Worm (Caenorhabditis elegans) whole organism, young adult: ENCODE data around the gene pyk-2.

Experiments used
- B0035.1 ChIP-seq: sonication (generic microtip); optimal IDR thresholded peaks from 2 replicates; lab custom pipeline; 2016; ENCODE audit warnings: missing genetic modification characterization, mild to moderate bottlenecking, missing compliant biosample characterization, missing genotype, missing genetic modification reagents
- C06A6.2 ChIP-seq: fragments of 200-800 bp; sonication (Bioruptor generic); conservative IDR thresholded peaks from 2 replicates; pipeline ENCODE4 v1.3.6; 2022; ENCODE audit warnings: missing genetic modification characterization, missing compliant biosample characterization
- F22D6.2 ChIP-seq: sonication (generic microtip); optimal IDR thresholded peaks from 2 replicates; lab custom pipeline; 2016; ENCODE audit warnings: mild to moderate bottlenecking, missing genetic modification characterization, missing compliant biosample characterization
- F23B12.7 ChIP-seq: sonication (generic microtip); optimal IDR thresholded peaks from 2 replicates; lab custom pipeline; 2017; ENCODE audit warnings: missing genetic modification characterization, mild to moderate bottlenecking, missing compliant biosample characterization, antibody characterized with exemption, moderate library complexity; ENCODE audit not compliant: insufficient read depth
- F33H1.4 ChIP-seq: fragments of 200-800 bp; sonication (Bioruptor generic); IDR thresholded peaks from 2 replicates; pipeline ENCODE4 v1.3.6; 2022; ENCODE audit warnings: missing genetic modification reagents, missing genetic modification characterization, missing compliant biosample characterization
- F37B4.10 ChIP-seq: fragments of 200-800 bp; sonication (Bioruptor generic); IDR thresholded peaks from 2 replicates; pipeline ENCODE4 v1.3.6; 2022; ENCODE audit warnings: missing genetic modification characterization, missing compliant biosample characterization
- F52B5.7 ChIP-seq: sonication (generic microtip); optimal IDR thresholded peaks from 2 replicates; lab custom pipeline; 2016; ENCODE audit warnings: mild to moderate bottlenecking, missing genetic modification characterization, missing compliant biosample characterization
- F57C9.4 ChIP-seq: sonication (generic microtip); optimal IDR thresholded peaks from 2 replicates; lab custom pipeline; 2017; ENCODE audit warnings: mild to moderate bottlenecking, missing genetic modification characterization, missing compliant biosample characterization
- T07F8.4 ChIP-seq: sonication (generic microtip); optimal IDR thresholded peaks from 2 replicates; lab custom pipeline; 2016; ENCODE audit warnings: mild to moderate bottlenecking, missing genetic modification characterization, moderate library complexity, missing compliant biosample characterization
- Y56A3A.18 ChIP-seq: fragments of 200-800 bp; sonication (Bioruptor generic); IDR thresholded peaks from 2 replicates; pipeline ENCODE4 v1.3.6; 2022; ENCODE audit warnings: missing genetic modification reagents, missing genetic modification characterization, missing compliant biosample characterization
- Y67H2A.10 ChIP-seq: fragments of 200-800 bp; sonication (Bioruptor generic); conservative IDR thresholded peaks from 2 replicates; pipeline ENCODE4 v1.3.6; 2022; ENCODE audit warnings: missing genetic modification reagents, missing genetic modification characterization, missing compliant biosample characterization
- ama-1 ChIP-seq, 3 experiments: fragments of 150-350 bp in 1 of 3; sonication (generic microtip) in 2 of 3; optimal IDR thresholded peaks; 2 replicates each; lab custom pipeline; 2014 to 2018; ENCODE audit warnings: missing biosample characterization in 2 of 3, missing genetic modification characterization in 2 of 3, missing genetic modification reagents in 2 of 3
- atf-7 ChIP-seq: sonication (generic microtip); optimal IDR thresholded peaks from 2 replicates; lab custom pipeline; 2017; ENCODE audit warnings: mild to moderate bottlenecking, missing genetic modification characterization, missing compliant biosample characterization
- athp-1 ChIP-seq: sonication (generic microtip); optimal IDR thresholded peaks from 2 replicates; lab custom pipeline; 2017; ENCODE audit warnings: mild to moderate bottlenecking, missing genetic modification characterization, missing compliant biosample characterization
- attf-3 ChIP-seq: fragments of 200-800 bp; sonication (Bioruptor generic); conservative IDR thresholded peaks from 2 replicates; pipeline ENCODE4 v1.3.6; 2022; ENCODE audit warnings: missing genetic modification reagents, missing genetic modification characterization, missing compliant biosample characterization
- bed-1 ChIP-seq: fragments of 200-800 bp; sonication (Bioruptor generic); IDR thresholded peaks from 2 replicates; pipeline ENCODE4 v1.3.6; 2022; ENCODE audit warnings: missing genetic modification reagents, missing genetic modification characterization, missing compliant biosample characterization
- ccch-3 ChIP-seq: fragments of 200-800 bp; sonication (Bioruptor generic); optimal IDR thresholded peaks from 2 replicates; lab custom pipeline; 2018; ENCODE audit warnings: mild to moderate bottlenecking, missing genetic modification characterization, missing compliant biosample characterization
- cebp-2 ChIP-seq: fragments of 200-800 bp; sonication (Bioruptor generic); IDR thresholded peaks from 2 replicates; pipeline ENCODE4 v1.3.6; 2022; ENCODE audit warnings: missing genetic modification characterization, missing compliant biosample characterization
- ceh-27 ChIP-seq: fragments of 200-800 bp; sonication (Bioruptor generic); optimal IDR thresholded peaks from 2 replicates; lab custom pipeline; 2018; ENCODE audit warnings: mild to moderate bottlenecking, missing genetic modification characterization, moderate library complexity, missing compliant biosample characterization
- ceh-58 ChIP-seq: fragments of 200-800 bp; sonication (Bioruptor generic); IDR thresholded peaks from 2 replicates; pipeline ENCODE4 v1.3.6; 2022; ENCODE audit warnings: missing genetic modification characterization, missing compliant biosample characterization
- ceh-79 ChIP-seq: sonication (generic microtip); optimal IDR thresholded peaks from 2 replicates; lab custom pipeline; 2017; ENCODE audit warnings: mild to moderate bottlenecking, missing genetic modification characterization, missing compliant biosample characterization
- ceh-91 ChIP-seq: fragments of 200-800 bp; sonication (Bioruptor generic); IDR thresholded peaks from 2 replicates; pipeline ENCODE4 v1.3.6; 2022; ENCODE audit warnings: missing genetic modification reagents, missing genetic modification characterization, missing compliant biosample characterization
- dox-1 ChIP-seq: fragments of 200-800 bp; sonication (Bioruptor generic); IDR thresholded peaks from 2 replicates; pipeline ENCODE4 v1.3.6; 2022; ENCODE audit warnings: missing genetic modification reagents, missing genetic modification characterization, missing compliant biosample characterization
- dpff-1 ChIP-seq: sonication (generic microtip); optimal IDR thresholded peaks from 2 replicates; lab custom pipeline; 2017; ENCODE audit warnings: mild to moderate bottlenecking, missing genetic modification characterization, missing compliant biosample characterization
- egl-18 ChIP-seq: fragments of 200-800 bp; sonication (Bioruptor generic); IDR thresholded peaks from 2 replicates; pipeline ENCODE4 v1.3.6; 2022; ENCODE audit warnings: missing genetic modification reagents, missing genetic modification characterization, missing compliant biosample characterization
- egl-44 ChIP-seq: fragments of 200-800 bp; sonication (Bioruptor generic); IDR thresholded peaks from 2 replicates; pipeline ENCODE4 v1.3.6; 2022; ENCODE audit warnings: missing genetic modification reagents, missing genetic modification characterization, missing compliant biosample characterization
- hmg-1.2 ChIP-seq: fragments of 200-800 bp; sonication (Bioruptor generic); IDR thresholded peaks from 2 replicates; pipeline ENCODE4 v1.3.6; 2022; ENCODE audit warnings: missing genetic modification reagents, missing genetic modification characterization, missing compliant biosample characterization
- hmg-20 ChIP-seq: fragments of 200-800 bp; sonication (Bioruptor generic); IDR thresholded peaks from 2 replicates; pipeline ENCODE4 v1.3.6; 2022; ENCODE audit warnings: missing genetic modification reagents, missing genetic modification characterization, missing compliant biosample characterization
- hrde-1 ChIP-seq: sonication (generic microtip); optimal IDR thresholded peaks from 2 replicates; lab custom pipeline; 2016; ENCODE audit warnings: missing genetic modification characterization, mild to moderate bottlenecking, missing compliant biosample characterization, moderate library complexity, missing genotype, missing genetic modification reagents, borderline replicate concordance
- hsf-1 ChIP-seq: fragments of 200-800 bp; sonication (Bioruptor generic); IDR thresholded peaks from 2 replicates; pipeline ENCODE4 v1.3.6; 2022; ENCODE audit warnings: missing genetic modification reagents, missing genetic modification characterization, missing compliant biosample characterization
- lag-1 ChIP-seq: fragments of 200-800 bp; sonication (Bioruptor generic); IDR thresholded peaks from 2 replicates; pipeline ENCODE4 v1.3.6; 2022; ENCODE audit warnings: missing genetic modification reagents, missing genetic modification characterization, missing compliant biosample characterization
- let-607 ChIP-seq, 2 experiments: fragments of 200-800 bp in 1 of 2; sonication (Bioruptor generic) in 1 of 2; sonication (generic microtip) in 1 of 2; optimal IDR thresholded peaks; 2 replicates each; lab custom pipeline; 2016 to 2018; ENCODE audit warnings: mild to moderate bottlenecking in 2 of 2, missing compliant biosample characterization in 2 of 2, missing genetic modification characterization in 2 of 2, moderate library complexity in 2 of 2, missing genotype in 1 of 2
- lin-26 ChIP-seq: fragments of 200-800 bp; sonication (Bioruptor generic); IDR thresholded peaks from 2 replicates; pipeline ENCODE4 v1.3.6; 2022; ENCODE audit warnings: missing genetic modification reagents, missing genetic modification characterization, missing compliant biosample characterization
- lin-35 ChIP-seq, 3 experiments: fragments of 150-350 bp in 2 of 3; sonication (generic microtip) in 1 of 3; optimal IDR thresholded peaks; 2 replicates each; lab custom pipeline; 2014 to 2018; ENCODE audit warnings: missing biosample characterization in 3 of 3, missing genetic modification characterization in 3 of 3, missing genetic modification reagents in 3 of 3
- lir-1 ChIP-seq: fragments of 200-800 bp; sonication (Bioruptor generic); conservative IDR thresholded peaks from 2 replicates; pipeline ENCODE4 v1.3.6; 2022; ENCODE audit warnings: missing genetic modification reagents, missing genetic modification characterization, missing compliant biosample characterization
- madf-3 ChIP-seq: fragments of 200-800 bp; sonication (Bioruptor generic); IDR thresholded peaks from 2 replicates; pipeline ENCODE4 v1.3.6; 2022; ENCODE audit warnings: missing genetic modification reagents, missing genetic modification characterization, missing compliant biosample characterization
- nfya-1 ChIP-seq: sonication (generic microtip); optimal IDR thresholded peaks from 2 replicates; lab custom pipeline; 2017; ENCODE audit warnings: antibody characterized with exemption, missing compliant biosample characterization, missing genetic modification characterization, borderline replicate concordance; ENCODE audit not compliant: insufficient read depth
- nfya-2 ChIP-seq: fragments of 200-800 bp; sonication (Bioruptor generic); IDR thresholded peaks from 2 replicates; pipeline ENCODE4 v1.3.6; 2022; ENCODE audit warnings: missing genetic modification reagents, missing genetic modification characterization, missing compliant biosample characterization
- nhr-120 ChIP-seq: fragments of 200-800 bp; sonication (Bioruptor generic); IDR thresholded peaks from 2 replicates; pipeline ENCODE4 v1.3.6; 2022; ENCODE audit warnings: missing genetic modification characterization, missing compliant biosample characterization
- nhr-179 ChIP-seq: sonication (generic microtip); optimal IDR thresholded peaks from 2 replicates; lab custom pipeline; 2016; ENCODE audit warnings: mild to moderate bottlenecking, missing genetic modification characterization, missing compliant biosample characterization
- pha-4 ChIP-seq: fragments of 150-350 bp; sonication (generic microtip); optimal IDR thresholded peaks from 2 replicates; lab custom pipeline; 2014; ENCODE audit warnings: missing biosample characterization, missing genetic modification reagents, missing genetic modification characterization
- sdz-38 ChIP-seq: sonication (generic microtip); optimal IDR thresholded peaks from 2 replicates; lab custom pipeline; 2016; ENCODE audit warnings: missing genotype, missing genetic modification characterization, missing compliant biosample characterization
- sea-2 ChIP-seq: fragments of 200-800 bp; sonication (Bioruptor generic); IDR thresholded peaks from 2 replicates; pipeline ENCODE4 v1.3.6; 2022; ENCODE audit warnings: missing genetic modification characterization, missing compliant biosample characterization
- zfh-2 ChIP-seq: fragments of 200-800 bp; sonication (Bioruptor generic); conservative IDR thresholded peaks from 2 replicates; pipeline ENCODE4 v1.3.6; 2022; ENCODE audit warnings: missing genetic modification reagents, missing genetic modification characterization, missing compliant biosample characterization
- zim-3 ChIP-seq: sonication (generic microtip); optimal IDR thresholded peaks from 2 replicates; lab custom pipeline; 2017; ENCODE audit warnings: mild to moderate bottlenecking, missing genetic modification characterization, moderate library complexity, missing compliant biosample characterization
- ztf-22 ChIP-seq: fragments of 200-800 bp; sonication (Bioruptor generic); optimal IDR thresholded peaks from 2 replicates; lab custom pipeline; 2018; ENCODE audit warnings: mild to moderate bottlenecking, missing genetic modification characterization, moderate library complexity, missing compliant biosample characterization
- ztf-25 ChIP-seq: fragments of 200-800 bp; sonication (Bioruptor generic); IDR thresholded peaks from 2 replicates; pipeline ENCODE4 v1.3.6; 2022; ENCODE audit warnings: missing genetic modification reagents, missing genetic modification characterization, missing compliant biosample characterization
- ztf-6 ChIP-seq: fragments of 200-800 bp; sonication (Bioruptor generic); IDR thresholded peaks from 2 replicates; pipeline ENCODE4 v1.3.6; 2022; ENCODE audit warnings: missing genetic modification reagents, missing genetic modification characterization, missing compliant biosample characterization

pyk-2 gene

ce11 chrIV:10933062-10933552 lies 23.4 kb downstream of the pyk-2 start, which contains the start of the genes dnc-1 and lsm-7 (continued):
- 0 out of 2 replicates have a peak, but pooled peaks have one; percentile 34 for TF ChIP-seq Y67H2A.10 (GFP tag; lab: Robert Waterston, UW)
- TF ChIP-seq attf-3 = no peak
- TF ChIP-seq nfya-2 (GFP tag; lab: Robert Waterston, UW) = no peak
- TF ChIP-seq athp-1 = peak; percentile 18
- no peak for TF ChIP-seq madf-3 (GFP tag; lab: Robert Waterston, UW)
- peak; percentile 85 for TF ChIP-seq dox-1 (GFP tag; lab: Robert Waterston, UW)
- TF ChIP-seq Y56A3A.18 (GFP tag; lab: Robert Waterston, UW) = no peak
- no peak for TF ChIP-seq nfya-1 (tag; lab: Kevin White, UChicago)
- no peak for TF ChIP-seq T07F8.4
- TF ChIP-seq ztf-25 (GFP tag; lab: Robert Waterston, UW) = no peak
- no peak for TF ChIP-seq hsf-1
- no peak for TF ChIP-seq F22D6.2
- no peak for TF ChIP-seq lir-1 (GFP tag; lab: Robert Waterston, UW)
- TF ChIP-seq F52B5.7 (tag; lab: Kevin White, UChicago) = no peak
- peak; percentile 58; the same call in 1 of the 2 replicates for TF ChIP-seq zfh-2
- TF ChIP-seq nhr-179 (tag; lab: Kevin White, UChicago) = no peak
- TF ChIP-seq C06A6.2 (GFP tag; lab: Robert Waterston, UW) = peak; percentile 24; the same call in 1 of the 2 replicates
- no peak for TF ChIP-seq F37B4.10 (GFP tag; lab: Robert Waterston, UW)
- peak; percentile 39 for TF ChIP-seq F33H1.4 (GFP tag; lab: Robert Waterston, UW)
- peak; percentile 19 to 25 for TF ChIP-seq let-607 (tag; optimal IDR thresholded peaks at IDR 0.05; lab: Kevin White, UChicago)
- TF ChIP-seq ceh-27 (GFP tag; lab: Kevin White, UChicago) = peak; percentile 3
- TF ChIP-seq lin-26 (GFP tag; lab: Robert Waterston, UW) = peak; percentile 59; the same call in 1 of the 2 replicates
- TF ChIP-seq zim-3 (tag; lab: Kevin White, UChicago) = no peak
- TF ChIP-seq ztf-22 (GFP tag; lab: Kevin White, UChicago) = no peak
- TF ChIP-seq bed-1 (GFP tag; lab: Robert Waterston, UW) = no peak
- TF ChIP-seq ama-1 (optimal IDR thresholded peaks at IDR 0.05; lab: Kevin White, UChicago) = no peak
- peak in 1 of 2 experiments; percentile 22 for TF ChIP-seq ama-1 (GFP tag; optimal IDR thresholded peaks at IDR 0.05; lab: Kevin White, UChicago)
- no peak for TF ChIP-seq dpff-1 (tag; lab: Kevin White, UChicago)
- TF ChIP-seq hrde-1 (tag; lab: Kevin White, UChicago) = no peak
- no peak for TF ChIP-seq egl-18 (GFP tag; lab: Robert Waterston, UW)
- TF ChIP-seq ccch-3 (GFP tag; lab: Kevin White, UChicago) = no peak
- TF ChIP-seq ztf-6 (GFP tag; lab: Robert Waterston, UW) = no peak
- TF ChIP-seq ceh-58 (GFP tag; lab: Robert Waterston, UW) = no peak
- peak in 1 of 3 experiments; percentile 69 for TF ChIP-seq lin-35 (GFP tag; optimal IDR thresholded peaks at IDR 0.05; lab: Kevin White, UChicago)
- no peak for TF ChIP-seq atf-7 (tag; lab: Kevin White, UChicago)
- TF ChIP-seq egl-44 (GFP tag; lab: Robert Waterston, UW) = 0 out of 2 replicates have a peak, but pooled peaks have one; percentile 31
- peak; percentile 80 for TF ChIP-seq F23B12.7 (tag; lab: Kevin White, UChicago)
- TF ChIP-seq sdz-38 (tag; lab: Kevin White, UChicago) = no peak
- no peak for TF ChIP-seq F57C9.4 (tag; lab: Kevin White, UChicago)
- TF ChIP-seq B0035.1 (tag; lab: Kevin White, UChicago) = no peak
- no peak for TF ChIP-seq nhr-120 (GFP tag; lab: Robert Waterston, UW)
- TF ChIP-seq hmg-1.2 (GFP tag; lab: Robert Waterston, UW) = no peak
- TF ChIP-seq hmg-20 (GFP tag; lab: Robert Waterston, UW) = no peak
- TF ChIP-seq ceh-91 (GFP tag; lab: Robert Waterston, UW) = no peak
- TF ChIP-seq ceh-79 (tag; lab: Kevin White, UChicago) = no peak
- TF ChIP-seq lag-1 (GFP tag; lab: Robert Waterston, UW) = no peak
- TF ChIP-seq sea-2 = no peak
- no peak for TF ChIP-seq cebp-2
- TF ChIP-seq pha-4 = peak; percentile 64
